Worm (Caenorhabditis elegans): Measurements from ENCODE around the gene ggtb-1.
A peak's percentile ranks its signal among the peaks of the same experiment; 100 is the strongest.

Gene ggtb-1

DNA sequence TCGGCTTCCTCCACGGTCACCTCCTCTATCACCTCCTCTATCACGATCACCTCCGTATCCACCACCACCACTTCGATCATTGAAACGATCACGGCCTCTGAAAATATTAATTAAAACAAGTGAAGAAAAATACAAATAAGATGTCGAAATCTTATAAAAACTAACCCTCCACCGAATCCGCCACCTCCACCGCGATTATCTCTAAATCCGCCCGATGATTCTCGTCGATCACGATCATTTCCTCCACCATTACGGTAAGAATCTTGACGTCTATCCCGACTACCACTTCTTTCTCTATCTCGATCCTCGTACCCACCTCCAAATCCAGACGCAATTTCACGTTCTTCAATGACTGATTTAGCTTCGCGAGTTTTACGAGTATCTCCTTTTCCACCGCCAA, 25.7 kb downstream of the ggtb-1 start:
- no peak for TF ChIP-seq mel-28 (tag; optimal IDR thresholded peaks at IDR 0.05; ENCODE audit: borderline replicate concordance)
- no peak for TF ChIP-seq Y79H2A.3 (GFP tag; conservative IDR thresholded peaks at IDR 0.05)
- no peak for TF ChIP-seq nhr-90 (tag; optimal IDR thresholded peaks at IDR 0.05)
- TF ChIP-seq hsf-1 (GFP tag; IDR thresholded peaks at IDR 0.05) = no peak
- TF ChIP-seq ets-4 (GFP tag; optimal IDR thresholded peaks at IDR 0.05) = no peak
- no peak for TF ChIP-seq nhr-80 (tag; optimal IDR thresholded peaks at IDR 0.05)
- TF ChIP-seq ceh-40 (GFP tag; IDR thresholded peaks at IDR 0.05) = no peak

ce11 chrIII:7161055-7161454, 27.5 kb downstream of the ggtb-1 start, which contains the start of gene rnp-7:
Gene rnp-7, minus strand, starts transcription at chrIII:7161155.
- TF ChIP-seq mxl-1 (tag; optimal IDR thresholded peaks at IDR 0.05) (no peak), somi-1 (GFP tag; optimal IDR thresholded peaks at IDR 0.05) (no peak), dpff-1 (tag; optimal IDR thresholded peaks at IDR 0.05) (no peak), Y79H2A.3 (GFP tag; conservative IDR thresholded peaks at IDR 0.05) (no peak), rpc-1 (optimal IDR thresholded peaks at IDR 0.05) (no peak), rpc-1 (tag; optimal IDR thresholded peaks at IDR 0.05) (no peak), Y53F4B.3 (GFP tag; IDR thresholded peaks at IDR 0.05) (no peak), ekl-4 (GFP tag; IDR thresholded peaks at IDR 0.05) (no peak), B0336.3 (GFP tag; IDR thresholded peaks at IDR 0.05) (no peak), nhr-90 (tag; optimal IDR thresholded peaks at IDR 0.05) (no peak), aptf-3 (GFP tag; IDR thresholded peaks at IDR 0.05) (no peak), nfya-2 (GFP tag; IDR thresholded peaks at IDR 0.05) (no peak), F52B5.7 (tag; optimal IDR thresholded peaks at IDR 0.05) (no peak)

- TF ChIP-seq C17E4.6 (GFP tag; IDR thresholded peaks at IDR 0.05) (peak; percentile 89), ztf-26 (tag; optimal IDR thresholded peaks at IDR 0.05) (peak; percentile 51), Y95B8A.8 (GFP tag; IDR thresholded peaks at IDR 0.05) (peak; percentile 84; the same call in 1 of the 2 replicates), snpc-1.1 (tag; optimal IDR thresholded peaks at IDR 0.05; ENCODE audit: insufficient read depth) (peak; percentile 74), snpc-3.4 (tag; optimal IDR thresholded peaks at IDR 0.05) (peak; percentile 52), ztf-6 (GFP tag; IDR thresholded peaks at IDR 0.05) (no peak), Y56A3A.18 (GFP tag; IDR thresholded peaks at IDR 0.05) (no peak), bed-1 (GFP tag; IDR thresholded peaks at IDR 0.05) (no peak), pbrm-1 (GFP tag; IDR thresholded peaks at IDR 0.05) (peak; percentile 89), F23B12.7 (tag; optimal IDR thresholded peaks at IDR 0.05; ENCODE audit: insufficient read depth) (peak; percentile 80), ceh-91 (GFP tag; IDR thresholded peaks at IDR 0.05) (peak; percentile 72; the same call in 1 of the 2 replicates), him-1 (tag; optimal IDR thresholded peaks at IDR 0.05) (peak; percentile 32), lin-35 (GFP tag; optimal IDR thresholded peaks at IDR 0.05) (peak; percentile 39 to 93 (median 45)), tbp1 (GFP tag; optimal IDR thresholded peaks at IDR 0.05) (peak; percentile 71), lin-54 (GFP tag; optimal IDR thresholded peaks at IDR 0.05) (peak; percentile 97), K11D2.4 (GFP tag; IDR thresholded peaks at IDR 0.05) (peak; percentile 60; the same call in 1 of the 2 replicates), madf-10 (tag; optimal IDR thresholded peaks at IDR 0.05) (peak; percentile 48), ccch-3 (GFP tag; optimal IDR thresholded peaks at IDR 0.05) (no peak), zim-3 (tag; optimal IDR thresholded peaks at IDR 0.05) (no peak), let-607 (tag; optimal IDR thresholded peaks at IDR 0.05) (peak; percentile 65 to 78), B0019.2 (GFP tag; conservative IDR thresholded peaks at IDR 0.05) (0 out of 2 replicates have a peak, but pooled peaks have one; percentile 44), dpl-1 (GFP tag; optimal IDR thresholded peaks at IDR 0.05) (peak; percentile 77), let-526 (GFP tag; IDR thresholded peaks at IDR 0.05) (no peak), madf-6 (GFP tag; IDR thresholded peaks at IDR 0.05) (peak; percentile 78), B0336.3 (GFP tag; IDR thresholded peaks at IDR 0.05) (peak; percentile 78), ZK185.1 (tag; optimal IDR thresholded peaks at IDR 0.05; ENCODE audit: poor library complexity, severe bottlenecking) (peak; percentile 64), ztf-18 (tag; optimal IDR thresholded peaks at IDR 0.05) (peak; percentile 97), egl-44 (GFP tag; IDR thresholded peaks at IDR 0.05) (no peak)
These were observed 28.6 kb downstream of the ggtb-1 start, which contains the start of the genes syf-2 and K04G7.1 for ce11 chrIII:7162065-7162762. Gene syf-2, minus strand, starts transcription at chrIII:7162115. Gene K04G7.1, plus strand, starts transcription at chrIII:7162712.
